Fruit fly (Drosophila melanogaster) whole organism, prepupa: ENCODE measurements around the gene CG43702.

Experiments used
- Blimp-1 ChIP-seq: fragments of 200-800 bp; sonication (Bioruptor generic); optimal IDR thresholded peaks from 3 replicates; lab custom pipeline; 2017; ENCODE audit warnings: missing biosample characterization, missing genetic modification characterization, mild to moderate bottlenecking, moderate library complexity, missing genetic modification reagents
- CG10631 ChIP-seq: fragments of 200-800 bp; sonication (Bioruptor generic); optimal IDR thresholded peaks from 2 replicates; lab custom pipeline; 2016; ENCODE audit warnings: missing biosample characterization, missing genetic modification characterization
- CG11294 ChIP-seq: fragments of 200-800 bp; sonication (Bioruptor generic); IDR thresholded peaks from 2 replicates; pipeline ENCODE4 v1.3.6; 2022; ENCODE audit warnings: missing biosample characterization, missing genetic modification characterization
- CG15336 ChIP-seq: fragments of 200-800 bp; sonication (Bioruptor generic); IDR thresholded peaks from 2 replicates; pipeline ENCODE4 v1.3.6; 2022; ENCODE audit warnings: missing biosample characterization, missing genetic modification characterization
- CG1621 ChIP-seq: fragments of 200-800 bp; sonication (Bioruptor generic); optimal IDR thresholded peaks from 3 replicates; lab custom pipeline; 2018; ENCODE audit warnings: missing biosample characterization, mild to moderate bottlenecking, missing genetic modification characterization
- CG3032 ChIP-seq: fragments of 200-800 bp; optimal IDR thresholded peaks from 2 replicates; lab custom pipeline; 2019; ENCODE audit warnings: missing biosample characterization, mild to moderate bottlenecking, missing genetic modification characterization, moderate library complexity
- CG31627 ChIP-seq: fragments of 200-800 bp; sonication (Bioruptor generic); optimal IDR thresholded peaks from 3 replicates; lab custom pipeline; 2016; ENCODE audit warnings: missing biosample characterization, missing genetic modification characterization
- CG32006 ChIP-seq: fragments of 200-800 bp; sonication (Bioruptor generic); optimal IDR thresholded peaks from 3 replicates; lab custom pipeline; 2017; ENCODE audit warnings: missing biosample characterization, mild to moderate bottlenecking, missing genetic modification characterization
- CG4318 ChIP-seq: fragments of 200-800 bp; sonication (Bioruptor generic); optimal IDR thresholded peaks from 3 replicates; lab custom pipeline; 2017; ENCODE audit warnings: missing biosample characterization, mild to moderate bottlenecking, missing genetic modification characterization
- CG6163 ChIP-seq: fragments of 200-800 bp; sonication (Bioruptor generic); IDR thresholded peaks from 3 replicates; pipeline ENCODE4 v1.3.6; 2022; ENCODE audit warnings: missing biosample characterization, missing genetic modification characterization
- CG6276 ChIP-seq: fragments of 200-800 bp; sonication (Bioruptor generic); optimal IDR thresholded peaks from 2 replicates; lab custom pipeline; 2017; ENCODE audit warnings: missing biosample characterization, mild to moderate bottlenecking, missing genetic modification characterization
- CG6854 ChIP-seq: fragments of 200-800 bp; sonication (Bioruptor generic); optimal IDR thresholded peaks from 2 replicates; lab custom pipeline; 2017; ENCODE audit warnings: missing biosample characterization, mild to moderate bottlenecking, missing genetic modification characterization
- CG8319 ChIP-seq: fragments of 200-800 bp; sonication (Bioruptor generic); optimal IDR thresholded peaks from 3 replicates; lab custom pipeline; 2016; ENCODE audit warnings: missing biosample characterization, missing genetic modification characterization
- CG8632 ChIP-seq: fragments of 200-800 bp; sonication (Bioruptor generic); optimal IDR thresholded peaks from 3 replicates; lab custom pipeline; 2016; ENCODE audit warnings: missing biosample characterization, missing genetic modification characterization
- CG9139 ChIP-seq: fragments of 200-800 bp; sonication (Bioruptor generic); optimal IDR thresholded peaks from 3 replicates; lab custom pipeline; 2017; ENCODE audit warnings: missing biosample characterization, mild to moderate bottlenecking, missing genetic modification characterization
- Eip78C ChIP-seq: fragments of 200-800 bp; sonication (Bioruptor generic); peaks from one replicate; lab custom pipeline; 2016; ENCODE audit warnings: missing biosample characterization, missing genetic modification characterization
- Ets96B ChIP-seq: fragments of 200-800 bp; optimal IDR thresholded peaks from 2 replicates; lab custom pipeline; 2019; ENCODE audit warnings: missing biosample characterization, mild to moderate bottlenecking, missing genetic modification characterization, moderate library complexity
- Hr39 ChIP-seq: fragments of 200-800 bp; sonication (Bioruptor generic); optimal IDR thresholded peaks from 2 replicates; lab custom pipeline; 2016; ENCODE audit warnings: missing biosample characterization, missing genetic modification characterization
- Lpt ChIP-seq: fragments of 200-800 bp; sonication (Bioruptor generic); optimal IDR thresholded peaks from 3 replicates; lab custom pipeline; 2016; ENCODE audit warnings: missing biosample characterization, missing genetic modification characterization
- Met ChIP-seq: fragments of 200-800 bp; sonication (Bioruptor generic); optimal IDR thresholded peaks from 3 replicates; lab custom pipeline; 2016; ENCODE audit warnings: missing biosample characterization, missing genetic modification characterization
- Smox ChIP-seq: fragments of 200-800 bp; sonication (Bioruptor generic); optimal IDR thresholded peaks from 3 replicates; lab custom pipeline; 2016; ENCODE audit warnings: missing biosample characterization, missing genetic modification characterization
- Sox102F ChIP-seq: fragments of 200-800 bp; sonication (Bioruptor generic); optimal IDR thresholded peaks from 2 replicates; lab custom pipeline; 2016; ENCODE audit warnings: missing biosample characterization, mild to moderate bottlenecking, missing genetic modification characterization
- Sox14 ChIP-seq: fragments of 200-800 bp; sonication (Bioruptor generic); optimal IDR thresholded peaks from 3 replicates; lab custom pipeline; 2016; ENCODE audit warnings: missing biosample characterization, missing genetic modification characterization
- achi ChIP-seq: fragments of 200-800 bp; sonication (Bioruptor generic); optimal IDR thresholded peaks from 3 replicates; lab custom pipeline; 2016; ENCODE audit warnings: missing biosample characterization, missing genetic modification characterization
- acj6 ChIP-seq: fragments of 200-800 bp; sonication (Bioruptor generic); optimal IDR thresholded peaks from 3 replicates; lab custom pipeline; 2016; ENCODE audit warnings: missing biosample characterization, missing genetic modification characterization
- cyc ChIP-seq: fragments of 200-800 bp; sonication (Bioruptor generic); optimal IDR thresholded peaks from 3 replicates; lab custom pipeline; 2016; ENCODE audit warnings: missing biosample characterization, missing genetic modification characterization
- eg ChIP-seq: fragments of 200-800 bp; sonication (Bioruptor generic); IDR thresholded peaks from 3 replicates; pipeline ENCODE4 v1.3.6; 2022; ENCODE audit warnings: missing biosample characterization, missing genetic modification characterization
- esn ChIP-seq: fragments of 200-800 bp; sonication (Bioruptor generic); optimal IDR thresholded peaks from 2 replicates; lab custom pipeline; 2016; ENCODE audit warnings: missing biosample characterization, mild to moderate bottlenecking, missing genetic modification characterization, moderate library complexity
- fd59A ChIP-seq: fragments of 200-800 bp; sonication (Bioruptor generic); optimal IDR thresholded peaks from 2 replicates; lab custom pipeline; 2017; ENCODE audit warnings: missing biosample characterization, mild to moderate bottlenecking, missing genetic modification characterization, missing genetic modification reagents
- fd85E ChIP-seq: fragments of 200-800 bp; sonication (Bioruptor generic); optimal IDR thresholded peaks from 3 replicates; lab custom pipeline; 2016; ENCODE audit warnings: missing biosample characterization, missing genetic modification characterization
- fkh ChIP-seq: fragments of 200-800 bp; sonication (Bioruptor generic); optimal IDR thresholded peaks from 3 replicates; lab custom pipeline; 2017; ENCODE audit warnings: missing biosample characterization, mild to moderate bottlenecking, missing genetic modification characterization, moderate library complexity
- lz ChIP-seq: fragments of 200-800 bp; sonication (Bioruptor generic); optimal IDR thresholded peaks from 3 replicates; lab custom pipeline; 2016; ENCODE audit warnings: missing biosample characterization, missing genetic modification characterization
- pdm3 ChIP-seq: fragments of 200-800 bp; sonication (Bioruptor generic); optimal IDR thresholded peaks from 3 replicates; lab custom pipeline; 2016; ENCODE audit warnings: missing biosample characterization, missing genetic modification characterization
- svp ChIP-seq: fragments of 200-800 bp; sonication (Bioruptor generic); peaks from one replicate; lab custom pipeline; 2016; ENCODE audit warnings: missing biosample characterization, missing genetic modification characterization
- topi ChIP-seq: fragments of 200-800 bp; sonication (Bioruptor generic); optimal IDR thresholded peaks from 3 replicates; lab custom pipeline; 2016; ENCODE audit warnings: missing biosample characterization, missing genetic modification characterization
- vri ChIP-seq: fragments of 200-800 bp; sonication (Bioruptor generic); optimal IDR thresholded peaks from 3 replicates; lab custom pipeline; 2016; ENCODE audit warnings: missing biosample characterization, mild to moderate bottlenecking, missing genetic modification characterization

CG43702 gene

DNA sequence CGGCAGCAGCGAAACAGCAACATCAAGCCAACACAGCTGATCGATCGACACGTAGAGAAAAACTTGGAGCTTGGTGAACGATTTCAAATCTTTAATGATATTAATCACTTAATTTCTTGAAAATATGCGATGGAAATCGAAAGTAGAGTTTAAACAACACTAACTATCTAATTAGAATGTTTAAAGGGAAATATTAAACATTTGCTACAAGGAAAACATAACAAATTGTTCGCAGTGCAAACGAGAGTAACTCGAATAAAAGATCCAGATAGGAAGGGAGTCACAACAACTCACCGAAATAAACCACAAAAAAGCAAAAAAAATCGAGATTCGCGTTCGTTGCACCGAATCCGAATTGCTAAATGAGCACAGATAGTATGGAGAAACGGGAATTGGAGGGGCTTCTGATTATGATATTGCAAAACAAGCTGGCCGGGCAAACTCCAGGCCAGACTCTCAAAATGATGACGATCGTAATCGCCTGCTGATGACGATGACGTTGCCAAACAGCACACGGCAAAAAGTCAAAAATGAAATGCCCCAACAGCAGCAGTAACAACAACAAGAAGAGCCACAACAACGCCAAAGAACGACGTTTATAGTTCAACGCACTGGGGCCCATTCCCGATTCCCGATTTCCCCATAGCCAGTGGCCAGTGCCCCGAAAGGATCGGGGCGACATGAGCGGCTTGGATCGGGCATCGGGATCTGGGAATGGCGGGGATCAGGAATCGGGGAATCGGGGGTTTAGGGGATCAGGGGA, 44.5 kb upstream of the CG43702 start (continued):
- TF ChIP-seq CG3032 (tag; lab: Kevin White, UChicago) (peak; percentile 99), CG6854 (peak; percentile 99), fkh (GFP tag; lab: Kevin White, UChicago) (no peak), CG15336 (GFP tag; lab: Robert Waterston, UW) (peak; percentile 82), Sox14 (peak; percentile 98), CG10631 (peak; percentile 99), Lpt (GFP tag; lab: Kevin White, UChicago) (peak; percentile 89), CG4318 (GFP tag; lab: Kevin White, UChicago) (peak; percentile 65), CG8632 (GFP tag; lab: Kevin White, UChicago) (peak; percentile 99), CG11294 (GFP tag; lab: Robert Waterston, UW) (peak; percentile 63), CG6276 (GFP tag; lab: Kevin White, UChicago) (peak; percentile 71), CG6163 (GFP tag; lab: Robert Waterston, UW) (peak; percentile 98), acj6 (GFP tag; lab: Kevin White, UChicago) (peak; percentile 99), achi (GFP tag; lab: Kevin White, UChicago) (peak; percentile 98), cyc (GFP tag; lab: Kevin White, UChicago) (peak; percentile 99), Ets96B (peak; percentile 99), Met (peak; percentile 99), topi (GFP tag; lab: Kevin White, UChicago) (peak; percentile 100), fd59A (GFP tag; lab: Kevin White, UChicago) (peak; percentile 98)

dm6 chr3L:21254524-21254972, 43.9 kb upstream of the CG43702 start:
- TF ChIP-seq pdm3 (GFP tag; lab: Kevin White, UChicago) (no peak), svp (peak; percentile 43), CG1621 (tag; lab: Kevin White, UChicago) (peak; percentile 60), Hr39 (no peak), CG9139 (GFP tag; lab: Kevin White, UChicago) (peak; percentile 21), Eip78C (peak; percentile 57), eg (GFP tag; lab: Robert Waterston, UW) (no peak)

dm6 chr3L:21256062-21257023, 42.1 kb upstream of the CG43702 start:
- TF ChIP-seq topi (GFP tag; lab: Kevin White, UChicago) = peak; percentile 56
- peak; percentile 51 for TF ChIP-seq esn (GFP tag; lab: Kevin White, UChicago)
- no peak for TF ChIP-seq CG1621 (tag; lab: Kevin White, UChicago)
- no peak for TF ChIP-seq fd85E
- peak; percentile 38 for TF ChIP-seq vri (GFP tag; lab: Kevin White, UChicago)
- TF ChIP-seq Hr39 = peak; percentile 22
- peak; percentile 57 for TF ChIP-seq Met
- TF ChIP-seq Eip78C = peak; percentile 83
- no peak for TF ChIP-seq eg (GFP tag; lab: Robert Waterston, UW)
- peak; percentile 20 for TF ChIP-seq lz (GFP tag; lab: Kevin White, UChicago)
- TF ChIP-seq Sox102F (GFP tag; lab: Kevin White, UChicago) = peak; percentile 50
- no peak for TF ChIP-seq CG32006 (GFP tag; lab: Kevin White, UChicago)
- TF ChIP-seq CG8319 (GFP tag; lab: Kevin White, UChicago) = no peak
- TF ChIP-seq Smox (GFP tag; lab: Kevin White, UChicago) = peak; percentile 30
- TF ChIP-seq CG6854 = peak; percentile 13
- no peak for TF ChIP-seq Sox14
- peak; percentile 75 for TF ChIP-seq svp
- peak; percentile 15 for TF ChIP-seq CG31627 (GFP tag; lab: Kevin White, UChicago)
- peak; percentile 30 for TF ChIP-seq Blimp-1 (GFP tag; lab: Kevin White, UChicago)
